Worm (Caenorhabditis elegans) whole organism, L4/young adult: ENCODE measurements around the gene nlp-33.

Source experiments
- W03F9.2 ChIP-seq: fragments of 150-350 bp; optimal IDR thresholded peaks from 2 replicates; lab custom pipeline; 2014; ENCODE audit warnings: missing biosample characterization, missing genetic modification characterization
- dao-5 ChIP-seq: sonication (generic microtip); optimal IDR thresholded peaks from 2 replicates; lab custom pipeline; 2016; ENCODE audit warnings: missing genotype, missing genetic modification characterization, moderate library complexity, missing compliant biosample characterization
- him-1 ChIP-seq: sonication (generic microtip); optimal IDR thresholded peaks from 2 replicates; lab custom pipeline; 2016; ENCODE audit warnings: missing genotype, missing genetic modification reagents, missing genetic modification characterization, missing compliant biosample characterization

The nlp-33 gene

DNA sequence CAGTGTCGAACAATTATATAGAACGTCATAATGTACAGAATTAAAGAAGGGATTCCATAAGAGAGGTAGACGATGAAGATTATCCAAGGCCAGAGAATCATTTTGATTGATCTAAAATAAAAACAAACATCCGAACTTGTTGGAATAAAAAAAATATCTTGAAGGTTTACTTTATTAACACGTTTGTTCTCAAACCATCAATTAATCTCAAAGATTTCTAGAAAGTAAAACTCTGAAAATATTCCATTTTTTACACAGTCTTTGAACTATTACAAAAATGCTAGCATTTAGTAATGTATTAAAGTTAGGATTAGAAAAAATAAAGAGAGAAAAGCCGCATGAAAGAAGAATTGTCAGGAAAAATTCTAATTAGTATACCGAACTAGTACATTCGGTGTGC lies 17.3 kb downstream of the nlp-33 start, which contains the start of gene srg-40:
TSS of gene srg-40 (minus strand) at position 101 of the 400 bp plus-strand sequence.
- TF ChIP-seq dao-5 (tag; lab: Kevin White, UChicago), result no peak
- TF ChIP-seq him-1 (tag; lab: Kevin White, UChicago), result no peak
- TF ChIP-seq W03F9.2, result no peak

DNA sequence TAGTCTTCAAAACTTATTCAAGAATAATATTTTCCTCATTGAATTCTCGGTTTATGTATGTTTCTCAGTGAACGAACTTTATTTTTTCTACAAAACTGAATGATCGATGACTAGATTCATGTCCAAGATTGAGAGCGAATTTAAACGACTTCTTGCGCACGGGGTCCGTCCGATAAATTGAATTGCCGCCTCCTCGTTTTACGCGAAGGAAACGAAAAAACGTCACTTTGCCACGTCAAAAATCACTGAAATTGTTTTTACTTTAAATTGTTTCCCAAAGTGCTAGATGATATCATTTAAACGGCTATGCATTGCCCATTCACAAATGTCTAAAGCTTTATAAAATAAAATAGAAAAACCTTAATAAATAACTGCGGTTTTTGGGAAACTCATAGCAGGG lies 20.6 kb downstream of the nlp-33 start:
- TF ChIP-seq dao-5 (tag; lab: Kevin White, UChicago) (no peak), W03F9.2 (no peak), him-1 (tag; lab: Kevin White, UChicago) (no peak)

DNA sequence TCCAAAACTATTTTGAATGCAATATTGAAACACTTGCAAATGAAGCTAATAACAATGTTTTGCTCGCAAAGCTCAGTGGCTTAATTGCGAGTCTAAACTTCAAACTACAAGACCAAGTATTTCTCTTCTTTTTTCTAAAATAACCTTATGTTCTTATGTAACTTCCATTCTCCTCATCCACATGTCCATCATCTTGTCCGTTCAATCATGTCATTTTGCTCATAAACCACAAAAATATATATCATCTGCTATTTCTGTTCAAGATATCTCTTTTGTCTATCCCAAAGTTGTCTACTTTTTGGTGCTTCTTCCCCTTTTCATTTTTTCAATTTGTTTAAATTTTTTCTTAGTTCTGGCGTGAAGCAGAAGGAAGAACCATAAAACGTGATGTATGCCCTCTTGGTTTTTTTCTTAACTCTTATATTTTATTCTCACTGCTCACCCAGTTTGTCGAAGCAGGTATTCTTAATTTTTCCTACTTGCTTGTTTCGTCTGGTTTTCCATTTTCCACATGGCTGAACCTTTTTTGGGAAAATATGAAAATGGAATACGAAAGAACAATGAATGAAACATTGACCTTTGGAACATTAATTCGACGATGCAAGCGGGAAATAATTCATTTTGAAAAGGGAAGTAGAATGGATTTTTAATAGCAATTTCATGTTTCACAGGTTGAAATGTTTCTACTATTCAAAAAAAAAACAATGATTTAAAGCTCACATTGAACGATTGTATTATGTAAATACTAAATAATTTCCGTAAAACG lies 23.6 kb downstream of the nlp-33 start:
- TF ChIP-seq him-1 (tag; lab: Kevin White, UChicago) (no peak), dao-5 (tag; lab: Kevin White, UChicago) (no peak), W03F9.2 (no peak)

DNA sequence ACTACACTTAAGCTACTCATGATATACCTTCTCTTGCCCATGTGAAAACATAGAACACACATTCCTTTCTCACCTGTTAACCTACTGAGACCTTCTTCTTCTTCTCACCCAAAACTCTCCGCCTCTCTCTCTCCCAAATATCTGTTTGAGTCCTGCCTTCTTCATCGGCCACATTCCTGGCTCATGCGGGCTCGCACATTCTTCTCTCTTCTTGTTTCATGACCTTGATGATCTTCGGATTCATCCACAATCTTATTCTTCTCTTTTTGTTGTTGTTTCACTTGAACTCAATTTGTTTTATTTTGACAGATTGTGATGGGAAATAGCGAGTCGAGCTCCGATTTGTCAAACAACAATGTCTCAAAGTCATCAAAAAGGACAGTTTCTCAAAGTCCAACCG lies 24.8 kb downstream of the nlp-33 start, which contains the start of gene T19C4.5:
TSS of gene T19C4.5 (plus strand) at position 308 of the 400 bp plus-strand sequence.
- no peak for TF ChIP-seq him-1 (tag; lab: Kevin White, UChicago)
- TF ChIP-seq dao-5 (tag; lab: Kevin White, UChicago), result no peak
- no peak for TF ChIP-seq W03F9.2

DNA sequence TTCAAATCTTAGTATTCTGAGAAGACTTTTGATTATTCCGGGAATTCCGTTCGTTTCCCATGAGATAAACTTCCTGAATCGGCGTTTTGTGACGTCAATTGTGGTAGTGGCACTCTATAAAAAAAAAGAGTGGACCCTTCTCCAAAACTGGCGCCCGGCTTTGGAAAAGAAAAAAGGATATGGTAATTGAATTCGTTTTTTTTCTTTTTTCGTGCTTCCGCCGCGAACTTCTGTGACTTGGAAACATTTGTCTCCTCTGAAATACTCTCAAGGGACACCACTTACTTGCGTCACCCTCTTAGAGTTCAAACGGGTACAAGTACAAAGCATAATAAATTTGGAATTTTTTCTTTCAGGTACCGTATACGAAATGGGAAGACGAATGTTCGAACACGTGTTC lies 25.5 kb downstream of the nlp-33 start:
- TF ChIP-seq W03F9.2, result no peak

DNA sequence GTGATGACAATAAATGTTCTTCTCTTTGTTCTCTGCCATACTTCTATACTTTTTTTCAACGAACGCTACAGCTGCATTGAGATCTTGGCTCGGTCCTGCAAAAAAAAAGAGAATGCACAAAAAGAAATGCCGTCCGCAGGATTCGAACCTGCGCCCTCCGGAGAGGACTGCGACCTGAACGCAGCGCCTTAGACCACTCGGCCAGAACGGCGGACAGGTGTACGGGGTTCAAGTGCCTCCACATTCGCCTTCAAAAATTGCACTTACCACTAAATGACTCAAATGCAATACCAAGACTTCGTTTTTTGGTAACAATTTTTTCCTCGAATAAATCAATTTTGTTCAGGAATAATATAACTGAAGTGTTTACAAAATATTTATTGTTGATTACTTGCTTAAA lies 27.5 kb downstream of the nlp-33 start:
- TF ChIP-seq him-1 (tag; lab: Kevin White, UChicago) (no peak), W03F9.2 (no peak), dao-5 (tag; lab: Kevin White, UChicago) (no peak)

DNA sequence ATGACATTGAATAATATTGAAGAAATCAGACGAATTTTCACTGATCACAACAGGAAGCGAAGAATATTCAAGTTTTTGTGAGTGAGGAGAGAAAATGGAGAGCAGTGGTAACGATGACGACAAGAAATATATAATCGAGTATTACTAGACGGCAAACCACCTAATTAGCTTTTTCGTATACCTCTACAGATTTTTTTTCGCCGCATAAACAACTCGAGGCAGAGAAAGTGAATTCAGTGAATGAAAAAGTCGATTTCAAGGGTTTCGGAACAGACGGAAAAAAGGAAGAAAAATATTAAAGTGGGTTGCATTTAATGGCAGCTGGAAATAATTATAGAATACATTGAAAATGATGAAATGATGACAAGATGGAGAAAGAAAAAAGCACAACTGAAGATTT lies 30.4 kb downstream of the nlp-33 start, which contains the start of gene gpa-1:
TSS of gene gpa-1 (minus strand) at position 101 of the 400 bp plus-strand sequence.
- TF ChIP-seq dao-5 (tag; lab: Kevin White, UChicago) (no peak), him-1 (tag; lab: Kevin White, UChicago) (no peak), W03F9.2 (no peak)

DNA sequence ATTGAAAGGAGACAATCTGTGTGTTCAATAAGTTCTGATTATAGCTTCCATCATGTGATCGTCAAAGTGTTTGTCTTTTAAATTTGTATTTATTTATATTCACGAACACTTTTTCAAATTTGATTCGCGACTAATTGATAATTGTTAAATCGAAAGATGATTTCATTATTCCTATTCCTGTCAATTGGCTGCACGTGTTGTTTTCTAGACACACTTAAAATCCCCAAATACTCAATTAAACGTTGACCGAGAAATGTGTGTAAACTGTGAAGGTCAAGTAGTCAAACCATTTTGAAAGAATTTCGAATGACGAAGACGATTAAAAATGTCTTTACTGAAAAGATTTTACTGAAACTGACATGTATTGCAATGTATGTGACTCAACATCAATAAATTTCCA lies 33.8 kb downstream of the nlp-33 start:
- no peak for TF ChIP-seq dao-5 (tag; lab: Kevin White, UChicago)
- TF ChIP-seq him-1 (tag; lab: Kevin White, UChicago), result no peak
- TF ChIP-seq W03F9.2, result no peak

DNA sequence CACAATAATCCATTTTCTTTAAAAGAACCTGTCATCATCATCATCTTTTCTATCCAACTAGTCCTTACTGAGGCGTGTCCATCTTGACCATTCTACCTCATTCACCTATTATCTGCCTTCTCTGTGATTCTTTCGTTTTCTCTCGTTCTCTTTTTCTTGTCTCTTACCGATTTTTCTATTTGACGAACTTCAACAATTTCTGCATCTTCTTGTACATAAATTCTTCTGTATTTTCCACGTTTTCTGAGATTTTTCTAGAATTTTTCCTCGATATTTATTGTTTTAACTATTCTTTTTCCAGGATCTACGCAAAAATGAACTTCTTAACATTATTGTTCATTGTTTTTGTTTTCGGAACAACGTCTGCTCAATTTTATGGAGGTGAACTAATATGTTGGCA lies 35.8 kb downstream of the nlp-33 start, which contains the start of gene cnc-10:
TSS of gene cnc-10 (plus strand) at position 301 of the 400 bp plus-strand sequence.
- TF ChIP-seq him-1 (tag; lab: Kevin White, UChicago), result no peak

DNA sequence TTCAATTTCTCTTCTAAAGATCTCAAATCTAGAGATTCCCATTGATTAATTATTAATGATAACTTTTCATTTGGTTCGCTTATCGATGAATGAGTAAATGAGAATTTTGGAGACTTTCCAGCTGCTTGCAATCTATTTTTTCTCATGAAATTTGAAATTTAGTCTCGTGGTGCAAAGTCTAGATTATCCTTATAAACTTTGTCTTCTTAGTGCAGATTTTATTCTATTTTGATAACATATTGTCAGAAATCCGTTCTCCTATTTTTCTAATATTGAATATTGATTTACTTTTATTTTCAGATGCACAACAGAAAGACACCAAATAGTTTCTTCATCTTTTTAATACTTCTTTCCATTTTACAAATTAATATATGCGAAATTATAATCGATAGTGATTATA lies 43.8 kb downstream of the nlp-33 start, which contains the start of gene lgc-49:
TSS of gene lgc-49 (plus strand) at position 301 of the 400 bp plus-strand sequence.
- TF ChIP-seq him-1 (tag; lab: Kevin White, UChicago), result no peak
- TF ChIP-seq dao-5 (tag; lab: Kevin White, UChicago), result no peak
- no peak for TF ChIP-seq W03F9.2

DNA sequence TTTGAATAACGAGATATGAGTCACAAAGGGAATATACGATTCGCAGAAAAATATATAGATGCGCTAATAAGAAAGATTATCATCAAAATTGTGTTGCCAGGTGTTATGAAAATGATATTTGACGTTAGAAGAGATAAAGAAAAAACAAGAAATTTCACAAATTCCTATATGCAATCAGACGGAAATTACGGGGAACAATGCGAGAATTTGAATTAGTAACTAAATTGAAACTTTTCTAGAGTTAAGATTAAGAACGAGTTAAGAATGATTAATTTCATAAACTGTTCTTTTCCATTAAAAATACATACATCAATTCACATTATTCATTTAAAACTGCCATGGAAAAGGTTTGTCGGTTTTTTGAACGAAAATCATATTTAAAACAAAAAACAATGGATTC lies 49.0 kb downstream of the nlp-33 start, which contains the start of gene clc-6:
TSS of gene clc-6 (minus strand) at position 101 of the 400 bp plus-strand sequence.
- TF ChIP-seq him-1 (tag; lab: Kevin White, UChicago) (no peak), W03F9.2 (no peak), dao-5 (tag; lab: Kevin White, UChicago) (no peak)

DNA sequence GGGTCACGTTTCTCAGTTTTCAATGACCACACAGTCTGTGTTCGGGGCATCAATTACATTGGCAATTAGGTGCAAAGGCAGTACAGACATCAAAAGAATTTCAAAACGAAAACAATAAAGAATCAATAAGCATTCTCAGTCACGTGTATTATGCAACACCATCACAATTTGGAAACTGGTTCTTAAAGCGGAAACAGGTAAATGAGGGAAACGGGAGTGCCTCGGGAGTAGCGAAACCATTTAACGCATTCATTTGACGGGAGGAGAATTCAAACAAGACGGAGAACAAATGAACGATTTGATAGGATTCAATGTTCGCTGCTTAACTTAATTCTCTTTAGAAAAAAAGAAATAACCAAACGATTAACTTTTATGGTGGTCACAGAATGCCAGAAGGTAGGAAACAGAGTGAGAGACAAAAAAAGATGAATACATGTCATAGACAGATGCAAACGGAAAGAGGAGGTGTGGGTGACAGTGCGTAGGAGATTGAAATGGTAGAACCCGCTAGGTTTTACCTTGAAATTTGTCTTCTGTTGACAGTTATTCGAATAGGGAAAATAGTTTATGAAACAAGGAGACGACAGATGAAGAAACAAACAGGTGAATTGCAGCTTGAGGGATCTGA lies 49.6 kb downstream of the nlp-33 start:
- no peak for TF ChIP-seq dao-5 (tag; lab: Kevin White, UChicago)
- no peak for TF ChIP-seq him-1 (tag; lab: Kevin White, UChicago)
- TF ChIP-seq W03F9.2, result no peak
